Worm (Caenorhabditis elegans) whole organism, mixed stage, embryonic: ENCODE results near the gene sru-17.
"Not testable (repeated sequence)": the region's sequence is repeated elsewhere in the genome, so short reads cannot be mapped to it uniquely, and the experiment has no call there.

Experiments
- bed-3 ChIP-seq: fragments of 200-800 bp; sonication (Bioruptor generic); optimal IDR thresholded peaks from 3 replicates; lab custom pipeline; 2018; ENCODE audit warnings: mild to moderate bottlenecking, missing genetic modification characterization, moderate library complexity, missing compliant biosample characterization
- blmp-1 ChIP-seq: fragments of 150-350 bp; optimal IDR thresholded peaks from 2 replicates; lab custom pipeline; 2014; ENCODE audit warnings: missing biosample characterization, missing genetic modification characterization
- ceh-39 ChIP-seq: fragments of 150-350 bp; optimal IDR thresholded peaks from 2 replicates; lab custom pipeline; 2014; ENCODE audit warnings: missing biosample characterization, missing genetic modification characterization
- ceh-43 ChIP-seq: fragments of 200-800 bp; sonication (Bioruptor generic); optimal IDR thresholded peaks from 2 replicates; lab custom pipeline; 2018; ENCODE audit warnings: mild to moderate bottlenecking, missing genetic modification characterization, moderate library complexity, missing compliant biosample characterization
- ceh-83 ChIP-seq: fragments of 200-800 bp; sonication (Bioruptor generic); optimal IDR thresholded peaks from 2 replicates; lab custom pipeline; 2018; ENCODE audit warnings: mild to moderate bottlenecking, missing genetic modification characterization, missing compliant biosample characterization
- ces-1 ChIP-seq: fragments of 150-350 bp; optimal IDR thresholded peaks from 2 replicates; lab custom pipeline; 2014; ENCODE audit warnings: missing biosample characterization, missing genetic modification reagents, missing genetic modification characterization
- drap-1 ChIP-seq: fragments of 200-800 bp; sonication (Bioruptor generic); optimal IDR thresholded peaks from 3 replicates; lab custom pipeline; 2018; ENCODE audit warnings: mild to moderate bottlenecking, missing genetic modification characterization, missing compliant biosample characterization
- elt-1 ChIP-seq: sonication (generic microtip); optimal IDR thresholded peaks from 2 replicates; lab custom pipeline; 2017; ENCODE audit warnings: missing genetic modification characterization, mild to moderate bottlenecking, missing compliant biosample characterization, antibody characterized with exemption, moderate library complexity, borderline replicate concordance; ENCODE audit not compliant: insufficient read depth
- flh-1 ChIP-seq: fragments of 200-800 bp; sonication (Bioruptor generic); optimal IDR thresholded peaks from 2 replicates; lab custom pipeline; 2018; ENCODE audit warnings: mild to moderate bottlenecking, missing genetic modification characterization, moderate library complexity, missing compliant biosample characterization
- ham-2 ChIP-seq: fragments of 200-800 bp; sonication (Bioruptor generic); optimal IDR thresholded peaks from 2 replicates; lab custom pipeline; 2018; ENCODE audit warnings: mild to moderate bottlenecking, missing genetic modification characterization, missing compliant biosample characterization
- lin-13 ChIP-seq: fragments of 150-350 bp; optimal IDR thresholded peaks from 2 replicates; lab custom pipeline; 2014; ENCODE audit warnings: missing biosample characterization, missing genetic modification characterization
- lsy-2 ChIP-seq: fragments of 150-350 bp; optimal IDR thresholded peaks from 2 replicates; lab custom pipeline; 2014; ENCODE audit warnings: missing biosample characterization, missing genetic modification characterization
- mab-5 ChIP-seq: fragments of 150-350 bp; optimal IDR thresholded peaks from 2 replicates; lab custom pipeline; 2014; ENCODE audit warnings: missing biosample characterization, missing genetic modification characterization
- mep-1 ChIP-seq: fragments of 150-350 bp; optimal IDR thresholded peaks from 2 replicates; lab custom pipeline; 2017; ENCODE audit warnings: missing biosample characterization, missing genetic modification reagents, missing genetic modification characterization, inconsistent platforms
- mls-2 ChIP-seq: sonication (generic microtip); optimal IDR thresholded peaks from 2 replicates; lab custom pipeline; 2016; ENCODE audit warnings: mild to moderate bottlenecking, missing genetic modification characterization, moderate library complexity, missing compliant biosample characterization
- nhr-12 ChIP-seq: fragments of 150-350 bp; optimal IDR thresholded peaks from 2 replicates; lab custom pipeline; 2014; ENCODE audit warnings: missing biosample characterization, missing genetic modification characterization
- nhr-2 ChIP-seq: fragments of 150-350 bp; optimal IDR thresholded peaks from 2 replicates; lab custom pipeline; 2014; ENCODE audit warnings: missing biosample characterization, missing genetic modification characterization
- nhr-237 ChIP-seq: fragments of 150-350 bp; optimal IDR thresholded peaks from 2 replicates; lab custom pipeline; 2014; ENCODE audit warnings: missing biosample characterization, missing genetic modification characterization
- nhr-28 ChIP-seq: fragments of 150-350 bp; optimal IDR thresholded peaks from 2 replicates; lab custom pipeline; 2014; ENCODE audit warnings: missing biosample characterization, missing genetic modification characterization
- pha-4 ChIP-seq: fragments of 150-350 bp; optimal IDR thresholded peaks from 2 replicates; lab custom pipeline; 2018; ENCODE audit warnings: missing biosample characterization, missing genetic modification reagents, missing genetic modification characterization
- sem-2 ChIP-seq: fragments of 200-800 bp; sonication (Bioruptor generic); optimal IDR thresholded peaks from 2 replicates; lab custom pipeline; 2018; ENCODE audit warnings: mild to moderate bottlenecking, missing genetic modification characterization, missing compliant biosample characterization
- sptf-1 ChIP-seq: sonication (generic microtip); optimal IDR thresholded peaks from 2 replicates; lab custom pipeline; 2017; ENCODE audit warnings: mild to moderate bottlenecking, missing genetic modification characterization, moderate library complexity, missing compliant biosample characterization
- tbx-8 ChIP-seq: fragments of 200-800 bp; sonication (Bioruptor generic); optimal IDR thresholded peaks from 2 replicates; lab custom pipeline; 2018; ENCODE audit warnings: mild to moderate bottlenecking, missing genetic modification characterization, moderate library complexity, missing compliant biosample characterization
- unc-120 ChIP-seq: sonication (generic microtip); optimal IDR thresholded peaks from 2 replicates; lab custom pipeline; 2017; ENCODE audit warnings: missing genetic modification characterization, missing compliant biosample characterization; ENCODE audit not compliant: poor library complexity, severe bottlenecking
- unc-39 ChIP-seq: fragments of 150-350 bp; optimal IDR thresholded peaks from 2 replicates; lab custom pipeline; 2014; ENCODE audit warnings: missing biosample characterization, missing genetic modification characterization
- unc-62 ChIP-seq: fragments of 150-350 bp; optimal IDR thresholded peaks from 2 replicates; lab custom pipeline; 2014; ENCODE audit warnings: missing biosample characterization, missing genetic modification reagents, missing genetic modification characterization
- zip-8 ChIP-seq: fragments of 150-350 bp; optimal IDR thresholded peaks from 2 replicates; lab custom pipeline; 2014; ENCODE audit warnings: missing biosample characterization, missing genetic modification characterization
- ztf-11 ChIP-seq: fragments of 150-350 bp; optimal IDR thresholded peaks from 2 replicates; lab custom pipeline; 2014; ENCODE audit warnings: missing biosample characterization, missing genetic modification characterization

Gene sru-17

DNA sequence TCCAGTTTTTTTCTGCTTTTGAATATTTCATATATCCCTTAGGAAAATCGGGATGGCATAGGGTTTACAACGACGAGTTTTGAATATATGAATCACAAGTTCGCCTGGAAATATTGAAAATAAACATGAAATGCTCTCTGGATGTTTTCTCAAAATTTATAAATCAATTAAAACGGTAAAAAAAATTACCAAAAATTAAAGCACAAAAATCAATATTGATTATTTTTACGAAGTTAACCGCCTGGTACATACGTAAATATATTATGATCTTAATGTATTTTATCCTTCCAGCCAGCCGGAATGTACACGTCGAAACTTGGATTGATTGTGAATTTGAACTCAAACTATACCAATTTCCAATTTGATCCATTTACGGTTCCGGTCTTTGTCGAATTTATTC lies at the start of gene sru-17:
TSS of gene sru-17 (plus strand) at position 301 of the 400 bp plus-strand sequence.
- not testable (repeated sequence) for TF ChIP-seq mab-5; sptf-1 (tag; lab: Kevin White, UChicago); lsy-2 (tag; lab: Kevin White, UChicago)
- TF ChIP-seq, all 35 proteins: peak for 0; not testable (repeated sequence) for 35

DNA sequence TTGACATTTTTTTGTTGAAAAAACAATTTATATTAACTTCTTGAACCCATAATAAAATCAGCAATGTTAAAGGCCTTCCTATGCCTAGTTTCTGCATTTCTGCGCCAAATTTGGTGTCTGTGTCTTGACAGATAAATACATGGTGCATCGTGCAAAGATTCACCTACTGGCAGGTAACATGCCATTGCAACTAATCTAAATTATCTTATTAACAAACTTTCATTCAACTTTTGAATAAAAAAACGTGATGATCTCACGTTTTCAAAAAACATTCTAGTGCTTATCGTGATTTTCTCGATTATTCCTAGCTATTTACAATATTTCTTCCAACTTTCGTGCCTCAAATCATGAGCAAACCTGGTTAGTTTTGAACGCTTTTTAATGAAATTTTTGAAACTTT lies 48.9 kb upstream of the sru-17 start, which contains the start of gene C25G4.7:
TSS of gene C25G4.7 (plus strand) at position 301 of the 400 bp plus-strand sequence.
- TF ChIP-seq lin-13 (tag; lab: Kevin White, UChicago) (no peak), zip-8 (tag; lab: Kevin White, UChicago) (no peak), unc-62 (GFP tag; lab: Kevin White, UChicago) (no peak), mep-1 (tag; lab: Kevin White, UChicago) (no peak), lsy-2 (tag; lab: Kevin White, UChicago) (no peak), mls-2 (no peak), elt-1 (tag; lab: Kevin White, UChicago) (no peak), unc-39 (tag; lab: Kevin White, UChicago) (no peak), unc-120 (tag; lab: Kevin White, UChicago) (no peak), sem-2 (GFP tag; lab: Kevin White, UChicago) (no peak), ceh-83 (GFP tag; lab: Kevin White, UChicago) (no peak), mab-5 (no peak)

DNA sequence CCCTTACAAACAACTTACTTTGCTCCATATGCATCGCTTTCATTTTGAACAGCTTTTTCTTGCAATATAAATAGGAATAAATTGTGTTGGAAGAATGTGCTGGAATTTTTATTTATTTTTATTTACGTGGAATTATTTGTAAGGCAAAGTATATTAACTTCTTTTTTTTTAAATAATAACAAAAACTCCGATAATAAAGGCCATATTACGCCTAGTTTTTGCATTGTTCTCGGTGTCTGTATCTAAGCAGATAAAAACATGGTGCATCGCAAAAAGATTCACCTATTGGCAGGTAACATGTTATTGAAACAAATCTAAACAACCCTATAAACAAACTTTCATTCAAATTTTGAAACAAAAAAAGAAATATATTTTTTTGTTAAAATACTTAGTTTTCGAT lies 42.1 kb upstream of the sru-17 start, which contains the start of gene C25G4.8:
TSS of gene C25G4.8 (minus strand) at position 101 of the 400 bp plus-strand sequence.
- TF ChIP-seq tbx-8, result no peak
- TF ChIP-seq nhr-28 (tag; lab: Kevin White, UChicago), result no peak
- TF ChIP-seq pha-4, result no peak
- no peak for TF ChIP-seq mab-5
- no peak for TF ChIP-seq mls-2
- no peak for TF ChIP-seq sem-2 (GFP tag; lab: Kevin White, UChicago)
- TF ChIP-seq unc-62 (GFP tag; lab: Kevin White, UChicago), result no peak
- no peak for TF ChIP-seq lsy-2 (tag; lab: Kevin White, UChicago)
- TF ChIP-seq ham-2 (GFP tag; lab: Kevin White, UChicago), result no peak
- TF ChIP-seq nhr-237, result no peak
- no peak for TF ChIP-seq blmp-1
- TF ChIP-seq ceh-83 (GFP tag; lab: Kevin White, UChicago), result no peak

DNA sequence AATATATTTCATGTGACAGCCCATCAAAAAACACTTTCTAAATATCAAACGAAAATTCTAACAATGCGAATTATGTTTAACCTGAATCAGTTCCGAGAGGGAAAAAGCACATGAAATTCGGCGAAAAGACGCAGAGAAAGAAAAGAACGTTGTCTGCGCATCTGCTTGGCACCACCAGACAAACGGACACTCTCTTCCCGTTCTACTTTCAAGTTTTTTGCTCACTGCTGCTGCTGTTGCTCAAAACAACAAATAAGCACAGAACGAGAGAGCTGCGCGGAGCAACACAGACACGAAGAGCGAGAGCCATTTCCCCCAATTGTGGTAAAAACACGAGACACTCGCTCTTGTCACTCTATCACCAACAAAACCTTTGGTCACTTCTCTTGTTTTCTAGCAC lies 40.7 kb upstream of the sru-17 start:
- TF ChIP-seq unc-39 (tag; lab: Kevin White, UChicago) (no peak), ztf-11 (tag; lab: Kevin White, UChicago) (no peak), unc-62 (GFP tag; lab: Kevin White, UChicago) (no peak), ham-2 (GFP tag; lab: Kevin White, UChicago) (no peak), lin-13 (tag; lab: Kevin White, UChicago) (no peak)

DNA sequence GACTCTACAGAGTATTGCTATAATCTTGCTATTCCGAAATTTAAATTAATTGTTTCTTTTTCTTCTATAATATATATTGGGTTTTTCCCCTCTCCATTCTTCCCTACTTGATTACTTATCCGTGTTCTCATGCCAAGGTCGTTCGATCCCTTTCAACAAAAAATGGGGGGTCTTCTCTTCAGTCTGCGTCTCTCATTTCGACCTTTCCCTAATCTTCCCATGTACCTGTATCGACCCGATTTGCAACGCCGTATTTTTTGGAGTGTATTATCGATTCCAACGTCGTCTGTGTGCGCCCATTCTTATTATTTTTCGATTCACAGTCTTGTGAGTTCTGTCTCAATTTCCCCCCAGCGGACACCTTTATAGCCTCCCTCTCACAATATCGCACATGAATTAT lies 37.7 kb upstream of the sru-17 start:
- TF ChIP-seq ztf-11 (tag; lab: Kevin White, UChicago) (no peak), ceh-39 (tag; lab: Kevin White, UChicago) (peak; percentile 72)

DNA sequence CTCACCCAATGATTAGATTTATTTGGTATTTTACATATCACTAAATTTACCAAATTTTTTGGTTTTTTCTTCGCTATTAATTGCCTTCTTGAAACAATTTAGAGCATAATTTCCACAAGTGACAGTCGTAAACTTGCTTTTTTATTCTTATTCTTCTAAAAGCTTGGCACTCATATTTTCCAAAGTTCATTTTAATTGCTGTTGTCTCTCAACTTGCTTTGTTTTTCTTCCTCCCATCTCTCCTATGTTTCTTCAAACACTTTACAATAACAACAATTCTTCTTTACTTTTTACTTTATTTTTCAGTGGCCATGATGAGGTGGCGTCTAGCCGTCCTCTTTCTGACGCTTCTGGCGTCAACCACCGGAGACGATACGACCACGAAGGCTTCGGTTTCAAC lies 37.1 kb upstream of the sru-17 start, which contains the start of gene igdb-2:
TSS of gene igdb-2 (plus strand) at position 301 of the 400 bp plus-strand sequence.
- no peak for TF ChIP-seq sem-2 (GFP tag; lab: Kevin White, UChicago)
- TF ChIP-seq unc-120 (tag; lab: Kevin White, UChicago), result no peak
- no peak for TF ChIP-seq unc-62 (GFP tag; lab: Kevin White, UChicago)
- TF ChIP-seq tbx-8, result no peak
- TF ChIP-seq ceh-43 (GFP tag; lab: Kevin White, UChicago), result no peak
- TF ChIP-seq elt-1 (tag; lab: Kevin White, UChicago), result no peak
- TF ChIP-seq nhr-237, result no peak
- no peak for TF ChIP-seq nhr-12 (tag; lab: Kevin White, UChicago)
- TF ChIP-seq mls-2, result no peak
- no peak for TF ChIP-seq bed-3 (GFP tag; lab: Kevin White, UChicago)
- no peak for TF ChIP-seq ces-1
- TF ChIP-seq lin-13 (tag; lab: Kevin White, UChicago), result no peak
- TF ChIP-seq ham-2 (GFP tag; lab: Kevin White, UChicago), result no peak

DNA sequence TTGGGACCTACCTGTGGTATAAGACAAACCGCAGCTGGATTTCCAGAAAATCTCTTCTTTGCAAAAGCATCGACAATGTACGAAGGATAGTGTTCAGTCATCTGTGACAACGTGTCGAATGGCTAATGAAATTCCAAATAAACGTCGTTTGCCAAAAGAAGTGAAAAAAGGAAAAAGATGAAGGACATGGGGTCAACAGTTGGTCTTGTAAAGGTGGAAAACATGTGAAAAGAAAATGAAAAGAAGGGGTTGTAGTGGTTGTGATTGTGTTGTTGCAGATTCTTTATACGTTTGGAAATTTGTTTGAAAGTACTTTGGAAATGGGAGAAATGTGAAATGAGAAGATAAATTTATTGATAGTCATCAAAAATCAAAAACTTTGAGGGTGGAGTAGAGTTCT lies 28.6 kb upstream of the sru-17 start, which contains the start of gene T04A11.1:
TSS of gene T04A11.1 (minus strand) at position 101 of the 400 bp plus-strand sequence.
- TF ChIP-seq drap-1 (GFP tag; lab: Kevin White, UChicago); flh-1 (GFP tag; lab: Kevin White, UChicago); nhr-2 (tag; lab: Kevin White, UChicago): not testable (repeated sequence)
- TF ChIP-seq, all 35 proteins: peak for 0; not testable (repeated sequence) for 35
